Fruit fly (Drosophila melanogaster): Measurements from ENCODE around the gene CG4553.
A peak's percentile ranks its signal among the peaks of the same experiment; 100 is the strongest.

Gene CG4553

dm6 chr3R:25445546-25446400 is 30.9 kb downstream of the CG4553 start (continued):
- TF ChIP-seq CG4707 (GFP tag; optimal IDR thresholded peaks at IDR 0.05) (peak; percentile 90), CG10209 (GFP tag; optimal IDR thresholded peaks at IDR 0.05) (peak; percentile 63), chinmo (GFP tag; IDR thresholded peaks at IDR 0.05; ENCODE audit: partially characterized antibody) (no peak), Xbp1 (GFP tag; optimal IDR thresholded peaks at IDR 0.05) (peak; percentile 57), Oli (tag; optimal IDR thresholded peaks at IDR 0.05) (peak; percentile 80), dpn (GFP tag; optimal IDR thresholded peaks at IDR 0.05) (peak; percentile 53 to 63), vfl (GFP tag; optimal IDR thresholded peaks at IDR 0.05) (no peak), CG17912 (GFP tag; optimal IDR thresholded peaks at IDR 0.05) (no peak), ind (GFP tag; optimal IDR thresholded peaks at IDR 0.05) (peak; percentile 53), CG8765 (GFP tag; IDR thresholded peaks at IDR 0.05) (peak; percentile 35; the same call in 1 of the 2 replicates), MTF-1 (GFP tag; optimal IDR thresholded peaks at IDR 0.05; ENCODE audit: borderline replicate concordance) (peak; percentile 38), CG6813 (GFP tag; optimal IDR thresholded peaks at IDR 0.05) (peak; percentile 66), CG12391 (tag; optimal IDR thresholded peaks at IDR 0.05) (peak; percentile 76), CG6254 (GFP tag; optimal IDR thresholded peaks at IDR 0.05) (peak; percentile 54), D19A (tag; optimal IDR thresholded peaks at IDR 0.05) (peak; percentile 62), H15 (GFP tag; IDR thresholded peaks at IDR 0.05) (peak; percentile 66; the same call in 1 of the 3 replicates), gem (tag; optimal IDR thresholded peaks at IDR 0.05) (peak; percentile 89), Hsf (GFP tag; optimal IDR thresholded peaks at IDR 0.05) (peak; percentile 66), Max (GFP tag; optimal IDR thresholded peaks at IDR 0.05) (peak; percentile 18), Ptx1 (GFP tag; IDR thresholded peaks at IDR 0.05) (peak; percentile 75), Hr78 (GFP tag; optimal IDR thresholded peaks at IDR 0.05) (no peak), Hmr (GFP tag; optimal IDR thresholded peaks at IDR 0.05) (no peak), seq (GFP tag; IDR thresholded peaks at IDR 0.05) (0 out of 2 replicates have a peak, but pooled peaks have one; percentile 37), exex (tag; optimal IDR thresholded peaks at IDR 0.05) (no peak), CG4820 (GFP tag; optimal IDR thresholded peaks at IDR 0.05) (peak; percentile 68), CG7839 (tag; optimal IDR thresholded peaks at IDR 0.05) (peak; percentile 69), kni (GFP tag; optimal IDR thresholded peaks at IDR 0.05) (peak; percentile 33), Sry-β (GFP tag; optimal IDR thresholded peaks at IDR 0.05) (peak; percentile 72), CG4404 (GFP tag; IDR thresholded peaks at IDR 0.05) (peak; percentile 77), btn (GFP tag; optimal IDR thresholded peaks at IDR 0.05) (peak; percentile 34), tup (GFP tag; optimal IDR thresholded peaks at IDR 0.05) (peak; percentile 53), Side (GFP tag; optimal IDR thresholded peaks at IDR 0.05) (peak; percentile 33), CG12942 (GFP tag; optimal IDR thresholded peaks at IDR 0.05) (peak; percentile 24), bsh (GFP tag; optimal IDR thresholded peaks at IDR 0.05) (peak; percentile 82 to 91), crol (GFP tag; IDR thresholded peaks at IDR 0.05) (peak; percentile 97), Fer3 (tag; optimal IDR thresholded peaks at IDR 0.05) (peak; percentile 38), CG6854 (GFP tag; optimal IDR thresholded peaks at IDR 0.05) (no peak), CG32772 (GFP tag; IDR thresholded peaks at IDR 0.05) (peak; percentile 74; the same call in 1 of the 2 replicates), Atf6 (GFP tag; IDR thresholded peaks at IDR 0.05) (no peak), sna (GFP tag; IDR thresholded peaks at IDR 0.05; ENCODE audit: partially characterized antibody) (peak; percentile 43; the same call in 1 of the 2 replicates), CG12299 (tag; optimal IDR thresholded peaks at IDR 0.05) (no peak), CG1603 (tag; optimal IDR thresholded peaks at IDR 0.05) (peak; percentile 79), Stat92E (GFP tag; optimal IDR thresholded peaks at IDR 0.05) (no peak), CG4854 (GFP tag; optimal IDR thresholded peaks at IDR 0.05) (peak; percentile 8), sug (tag; optimal IDR thresholded peaks at IDR 0.05) (no peak), CG18262 (tag; optimal IDR thresholded peaks at IDR 0.05) (peak; percentile 89), CG7556 (GFP tag; optimal IDR thresholded peaks at IDR 0.05) (peak; percentile 69)

Measured in whole organism, embryonic.